Worm (Caenorhabditis elegans): Measurements from ENCODE around the gene F26F4.9.

ce11 chrIII:4913736-4914135 is 1.4 kb upstream of the F26F4.9 start:
- no peak for TF ChIP-seq ztf-29 (GFP tag; IDR thresholded peaks at IDR 0.05)
- TF ChIP-seq ref-1 (GFP tag; conservative IDR thresholded peaks at IDR 0.05), result no peak
- TF ChIP-seq cog-1 (tag; optimal IDR thresholded peaks at IDR 0.05), result no peak
- no peak for TF ChIP-seq med-1 (GFP tag; optimal IDR thresholded peaks at IDR 0.05; ENCODE audit: insufficient read depth)
- TF ChIP-seq tab-1 (GFP tag; IDR thresholded peaks at IDR 0.05), result no peak
- TF ChIP-seq flt-1 (GFP tag; IDR thresholded peaks at IDR 0.05), result no peak
- TF ChIP-seq klf-2 (GFP tag; conservative IDR thresholded peaks at IDR 0.05), result no peak
